Worm (Caenorhabditis elegans) whole organism, mixed stage, embryonic: ENCODE results near the gene F58A4.6.
A peak's percentile ranks its signal among the peaks of the same experiment; 100 is the strongest.

Experiments used
- M03D4.4 ChIP-seq: sonication (generic microtip); optimal IDR thresholded peaks from 2 replicates; lab custom pipeline; 2017; ENCODE audit warnings: mild to moderate bottlenecking, missing genetic modification characterization, missing compliant biosample characterization
- bed-3 ChIP-seq: fragments of 200-800 bp; sonication (Bioruptor generic); optimal IDR thresholded peaks from 3 replicates; lab custom pipeline; 2018; ENCODE audit warnings: mild to moderate bottlenecking, missing genetic modification characterization, moderate library complexity, missing compliant biosample characterization
- ceh-39 ChIP-seq: fragments of 150-350 bp; optimal IDR thresholded peaks from 2 replicates; lab custom pipeline; 2014; ENCODE audit warnings: missing biosample characterization, missing genetic modification characterization
- ces-1 ChIP-seq: fragments of 150-350 bp; optimal IDR thresholded peaks from 2 replicates; lab custom pipeline; 2014; ENCODE audit warnings: missing biosample characterization, missing genetic modification reagents, missing genetic modification characterization
- cnd-1 ChIP-seq: fragments of 200-800 bp; sonication (Bioruptor generic); optimal IDR thresholded peaks from 2 replicates; lab custom pipeline; 2018; ENCODE audit warnings: mild to moderate bottlenecking, missing genetic modification characterization, missing compliant biosample characterization
- drap-1 ChIP-seq: fragments of 200-800 bp; sonication (Bioruptor generic); optimal IDR thresholded peaks from 3 replicates; lab custom pipeline; 2018; ENCODE audit warnings: mild to moderate bottlenecking, missing genetic modification characterization, missing compliant biosample characterization
- elt-1 ChIP-seq: sonication (generic microtip); optimal IDR thresholded peaks from 2 replicates; lab custom pipeline; 2017; ENCODE audit warnings: missing genetic modification characterization, mild to moderate bottlenecking, missing compliant biosample characterization, antibody characterized with exemption, moderate library complexity, borderline replicate concordance; ENCODE audit not compliant: insufficient read depth
- elt-3 ChIP-seq: fragments of 150-350 bp; optimal IDR thresholded peaks from 2 replicates; lab custom pipeline; 2014; ENCODE audit warnings: missing biosample characterization, missing genetic modification characterization
- flh-1 ChIP-seq: fragments of 200-800 bp; sonication (Bioruptor generic); optimal IDR thresholded peaks from 2 replicates; lab custom pipeline; 2018; ENCODE audit warnings: mild to moderate bottlenecking, missing genetic modification characterization, moderate library complexity, missing compliant biosample characterization
- ham-2 ChIP-seq: fragments of 200-800 bp; sonication (Bioruptor generic); optimal IDR thresholded peaks from 2 replicates; lab custom pipeline; 2018; ENCODE audit warnings: mild to moderate bottlenecking, missing genetic modification characterization, missing compliant biosample characterization
- hlh-1 ChIP-seq: fragments of 150-350 bp; optimal IDR thresholded peaks from 2 replicates; lab custom pipeline; 2014; ENCODE audit warnings: missing biosample characterization, missing genetic modification reagents, missing genetic modification characterization
- lin-13 ChIP-seq: fragments of 150-350 bp; optimal IDR thresholded peaks from 2 replicates; lab custom pipeline; 2014; ENCODE audit warnings: missing biosample characterization, missing genetic modification characterization
- lin-32 ChIP-seq: fragments of 200-800 bp; sonication (Bioruptor generic); optimal IDR thresholded peaks from 2 replicates; lab custom pipeline; 2018; ENCODE audit warnings: mild to moderate bottlenecking, missing genetic modification characterization, missing compliant biosample characterization
- lsy-2 ChIP-seq: fragments of 150-350 bp; optimal IDR thresholded peaks from 2 replicates; lab custom pipeline; 2014; ENCODE audit warnings: missing biosample characterization, missing genetic modification characterization
- mab-5 ChIP-seq: fragments of 150-350 bp; optimal IDR thresholded peaks from 2 replicates; lab custom pipeline; 2014; ENCODE audit warnings: missing biosample characterization, missing genetic modification characterization
- mep-1 ChIP-seq: fragments of 150-350 bp; optimal IDR thresholded peaks from 2 replicates; lab custom pipeline; 2017; ENCODE audit warnings: missing biosample characterization, missing genetic modification reagents, missing genetic modification characterization, inconsistent platforms
- mls-2 ChIP-seq: sonication (generic microtip); optimal IDR thresholded peaks from 2 replicates; lab custom pipeline; 2016; ENCODE audit warnings: mild to moderate bottlenecking, missing genetic modification characterization, moderate library complexity, missing compliant biosample characterization
- nhr-12 ChIP-seq: fragments of 150-350 bp; optimal IDR thresholded peaks from 2 replicates; lab custom pipeline; 2014; ENCODE audit warnings: missing biosample characterization, missing genetic modification characterization
- nhr-237 ChIP-seq: fragments of 150-350 bp; optimal IDR thresholded peaks from 2 replicates; lab custom pipeline; 2014; ENCODE audit warnings: missing biosample characterization, missing genetic modification characterization
- nhr-28 ChIP-seq: fragments of 150-350 bp; optimal IDR thresholded peaks from 2 replicates; lab custom pipeline; 2014; ENCODE audit warnings: missing biosample characterization, missing genetic modification characterization
- pha-4 ChIP-seq: fragments of 150-350 bp; optimal IDR thresholded peaks from 2 replicates; lab custom pipeline; 2018; ENCODE audit warnings: missing biosample characterization, missing genetic modification reagents, missing genetic modification characterization
- sem-2 ChIP-seq: fragments of 200-800 bp; sonication (Bioruptor generic); optimal IDR thresholded peaks from 2 replicates; lab custom pipeline; 2018; ENCODE audit warnings: mild to moderate bottlenecking, missing genetic modification characterization, missing compliant biosample characterization
- snpc-4 ChIP-seq: fragments of 150-350 bp; optimal IDR thresholded peaks from 2 replicates; lab custom pipeline; 2014; ENCODE audit warnings: missing biosample characterization, missing genetic modification characterization
- sptf-1 ChIP-seq: sonication (generic microtip); optimal IDR thresholded peaks from 2 replicates; lab custom pipeline; 2017; ENCODE audit warnings: mild to moderate bottlenecking, missing genetic modification characterization, moderate library complexity, missing compliant biosample characterization
- tbx-8 ChIP-seq: fragments of 200-800 bp; sonication (Bioruptor generic); optimal IDR thresholded peaks from 2 replicates; lab custom pipeline; 2018; ENCODE audit warnings: mild to moderate bottlenecking, missing genetic modification characterization, moderate library complexity, missing compliant biosample characterization
- unc-120 ChIP-seq: sonication (generic microtip); optimal IDR thresholded peaks from 2 replicates; lab custom pipeline; 2017; ENCODE audit warnings: missing genetic modification characterization, missing compliant biosample characterization; ENCODE audit not compliant: poor library complexity, severe bottlenecking
- unc-39 ChIP-seq: fragments of 150-350 bp; optimal IDR thresholded peaks from 2 replicates; lab custom pipeline; 2014; ENCODE audit warnings: missing biosample characterization, missing genetic modification characterization
- unc-62 ChIP-seq: fragments of 150-350 bp; optimal IDR thresholded peaks from 2 replicates; lab custom pipeline; 2014; ENCODE audit warnings: missing biosample characterization, missing genetic modification reagents, missing genetic modification characterization
- zip-8 ChIP-seq: fragments of 150-350 bp; optimal IDR thresholded peaks from 2 replicates; lab custom pipeline; 2014; ENCODE audit warnings: missing biosample characterization, missing genetic modification characterization
- ztf-11 ChIP-seq: fragments of 150-350 bp; optimal IDR thresholded peaks from 2 replicates; lab custom pipeline; 2014; ENCODE audit warnings: missing biosample characterization, missing genetic modification characterization

The F58A4.6 gene

DNA sequence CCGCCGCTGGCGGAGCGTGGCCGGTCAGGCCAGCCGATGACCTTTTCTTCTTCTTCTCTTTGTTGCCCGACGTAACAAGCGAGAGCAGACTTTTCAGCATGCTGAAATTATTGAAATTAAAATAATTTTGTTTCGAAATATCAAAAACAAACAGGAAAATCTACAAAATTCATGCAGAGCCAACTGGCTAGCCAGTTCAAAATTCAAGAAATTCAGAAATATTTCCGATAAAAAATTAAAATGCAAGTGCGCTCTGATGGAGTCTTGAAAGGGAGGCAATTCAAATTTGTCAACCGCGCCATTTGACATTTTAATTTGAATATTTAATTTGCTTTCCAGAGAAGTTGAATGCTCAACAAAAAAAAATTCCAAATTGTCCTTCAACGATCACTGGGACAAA lies 13.6 kb upstream of the F58A4.6 start, which contains the start of gene F58A4.2:
F58A4.2 (minus strand) TSS at position 101 of the 400 bp plus-strand sequence.
- TF ChIP-seq ces-1 (GFP tag; lab: Kevin White, UChicago): no peak
- no peak for TF ChIP-seq drap-1
- TF ChIP-seq lin-13: no peak
- no peak for TF ChIP-seq unc-62 (GFP tag; lab: Kevin White, UChicago)
- no peak for TF ChIP-seq lin-32 (GFP tag; lab: Kevin White, UChicago)
- no peak for TF ChIP-seq sem-2 (GFP tag; lab: Kevin White, UChicago)
- no peak for TF ChIP-seq elt-1 (tag; lab: Kevin White, UChicago)
- no peak for TF ChIP-seq unc-39 (tag; lab: Kevin White, UChicago)
- TF ChIP-seq tbx-8 (GFP tag; lab: Kevin White, UChicago): no peak
- TF ChIP-seq mls-2 (tag; lab: Kevin White, UChicago): no peak
- no peak for TF ChIP-seq ceh-39
- no peak for TF ChIP-seq lsy-2 (tag; lab: Kevin White, UChicago)
- TF ChIP-seq nhr-237 (tag; lab: Kevin White, UChicago): no peak
- no peak for TF ChIP-seq flh-1
- TF ChIP-seq sptf-1 (tag; lab: Kevin White, UChicago): no peak
- TF ChIP-seq cnd-1 (tag; lab: Kevin White, UChicago): no peak

DNA sequence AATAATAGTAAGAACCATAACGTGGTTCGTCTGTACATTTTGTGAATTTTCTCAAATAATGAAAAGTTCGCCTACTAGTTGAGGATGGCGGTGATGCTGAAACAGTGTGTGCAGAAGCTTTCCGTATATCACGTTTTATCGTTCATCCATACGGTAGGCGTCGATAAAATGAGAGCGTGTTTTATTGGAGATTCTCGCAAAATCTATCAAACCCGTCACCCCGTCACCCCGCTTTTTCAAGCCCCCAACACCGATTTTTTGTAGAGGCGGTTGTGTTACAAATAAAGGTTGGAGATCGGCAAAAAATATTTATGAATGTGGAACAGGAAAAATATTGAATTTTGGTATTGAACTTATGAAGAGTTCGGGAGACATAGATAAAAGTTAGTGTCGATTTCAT lies 5.6 kb upstream of the F58A4.6 start, which contains the start of gene clec-161:
clec-161 (minus strand) TSS at position 101 of the 400 bp plus-strand sequence.
- TF ChIP-seq lsy-2 (tag; lab: Kevin White, UChicago) (no peak), elt-3 (tag; lab: Kevin White, UChicago) (no peak), bed-3 (GFP tag; lab: Kevin White, UChicago) (no peak), unc-120 (no peak), lin-32 (GFP tag; lab: Kevin White, UChicago) (no peak), mab-5 (tag; lab: Kevin White, UChicago) (no peak), lin-13 (no peak), M03D4.4 (tag; lab: Kevin White, UChicago) (no peak), hlh-1 (tag; lab: Kevin White, UChicago) (no peak), ztf-11 (tag; lab: Kevin White, UChicago) (no peak), snpc-4 (no peak), sem-2 (GFP tag; lab: Kevin White, UChicago) (no peak), tbx-8 (GFP tag; lab: Kevin White, UChicago) (no peak), nhr-237 (tag; lab: Kevin White, UChicago) (no peak)
- TF ChIP-seq, all 35 proteins: peak for 0

ce11 chrIII:9612097-9612496 lies 2.2 kb upstream of the F58A4.6 start, which contains the start of gene bbs-4:
Gene bbs-4, minus strand, starts transcription at chrIII:9612197.
- TF ChIP-seq mab-5 (tag; lab: Kevin White, UChicago): no peak
- TF ChIP-seq nhr-28 (tag; lab: Kevin White, UChicago): no peak
- no peak for TF ChIP-seq M03D4.4 (tag; lab: Kevin White, UChicago)
- TF ChIP-seq cnd-1 (tag; lab: Kevin White, UChicago): no peak
- TF ChIP-seq snpc-4: no peak
- no peak for TF ChIP-seq hlh-1 (tag; lab: Kevin White, UChicago)
- TF ChIP-seq lin-13: no peak
- no peak for TF ChIP-seq bed-3 (GFP tag; lab: Kevin White, UChicago)

DNA sequence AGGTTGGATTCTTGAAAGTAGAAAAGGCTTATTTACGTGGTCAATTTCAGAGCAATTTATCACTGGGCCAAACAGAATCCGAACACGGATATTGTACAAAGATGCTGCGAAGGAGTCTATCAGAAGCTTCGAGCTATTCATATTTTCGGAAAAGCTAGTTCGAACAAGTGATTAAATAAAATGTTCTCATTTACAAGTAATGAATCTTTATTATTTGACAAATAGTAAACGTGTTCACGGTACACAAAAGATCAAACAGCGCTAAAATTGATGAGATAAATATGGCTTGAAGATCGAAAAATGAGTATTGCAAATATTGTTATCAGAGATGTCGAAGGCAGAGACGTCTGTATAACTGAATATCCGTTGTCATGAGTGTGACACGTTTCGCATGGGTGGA lies 832 bp downstream of the F58A4.6 start:
- no peak for TF ChIP-seq unc-120
- no peak for TF ChIP-seq elt-3 (tag; lab: Kevin White, UChicago)
- TF ChIP-seq nhr-12 (tag; lab: Kevin White, UChicago): no peak
- TF ChIP-seq M03D4.4 (tag; lab: Kevin White, UChicago): no peak
- TF ChIP-seq unc-39 (tag; lab: Kevin White, UChicago): no peak
- TF ChIP-seq, all 35 proteins: peak for 0

DNA sequence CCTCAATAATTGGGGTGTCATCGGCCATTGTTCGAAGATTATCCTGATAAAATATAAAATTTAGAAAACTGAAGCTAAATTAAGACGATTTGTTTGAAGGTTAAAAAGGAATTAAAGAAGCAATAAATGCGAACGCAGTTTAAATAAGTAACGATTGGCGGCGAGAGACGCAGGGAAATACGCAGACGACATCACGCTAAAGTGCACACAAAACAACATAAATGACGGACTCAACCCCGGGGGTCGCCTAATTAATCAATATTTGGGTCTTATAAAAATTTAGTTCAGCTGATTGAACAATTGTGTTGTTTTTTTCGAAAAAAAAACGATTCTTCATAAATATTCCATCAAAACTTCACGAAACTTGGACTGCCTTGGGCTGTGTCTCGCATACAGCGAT lies 2.1 kb downstream of the F58A4.6 start, which contains the start of gene hcp-3:
hcp-3 (minus strand) TSS at position 45 of the 400 bp plus-strand sequence.
- no peak for TF ChIP-seq ceh-39
- TF ChIP-seq lsy-2 (tag; lab: Kevin White, UChicago): peak; percentile 45
- no peak for TF ChIP-seq pha-4 (tag; lab: Kevin White, UChicago)
- peak; percentile 68 for TF ChIP-seq ces-1 (GFP tag; lab: Kevin White, UChicago)
- TF ChIP-seq lin-32 (GFP tag; lab: Kevin White, UChicago): no peak
- no peak for TF ChIP-seq snpc-4
- peak; percentile 7 for TF ChIP-seq M03D4.4 (tag; lab: Kevin White, UChicago)
- TF ChIP-seq ham-2 (GFP tag; lab: Kevin White, UChicago): no peak
- no peak for TF ChIP-seq mab-5 (tag; lab: Kevin White, UChicago)
- no peak for TF ChIP-seq zip-8
- TF ChIP-seq nhr-237 (tag; lab: Kevin White, UChicago): no peak
- TF ChIP-seq lin-13: peak; percentile 44
- no peak for TF ChIP-seq elt-3 (tag; lab: Kevin White, UChicago)
- peak; percentile 44 for TF ChIP-seq mls-2 (tag; lab: Kevin White, UChicago)
- TF ChIP-seq unc-120: no peak
- peak; percentile 49 for TF ChIP-seq mep-1 (tag; lab: Kevin White, UChicago)
- TF ChIP-seq drap-1: no peak
